Worm (Caenorhabditis elegans): Measurements from ENCODE around the gene T20B3.1.

ce11 chrV:16815261-16815660 is at the start of gene T20B3.1:
- no peak for TF ChIP-seq attf-3 (GFP tag; conservative IDR thresholded peaks at IDR 0.05)
- TF ChIP-seq nfyb-1 (GFP tag; IDR thresholded peaks at IDR 0.05) = no peak
- TF ChIP-seq ceh-79 (tag; optimal IDR thresholded peaks at IDR 0.05) = no peak
- TF ChIP-seq fkh-3 (tag; optimal IDR thresholded peaks at IDR 0.05) = no peak
- no peak for TF ChIP-seq lag-1 (GFP tag; IDR thresholded peaks at IDR 0.05)
- no peak for TF ChIP-seq snpc-4 (GFP tag; optimal IDR thresholded peaks at IDR 0.05)
- TF ChIP-seq snpc-4 (tag; optimal IDR thresholded peaks at IDR 0.05) = no peak
- TF ChIP-seq zfh-2 (GFP tag; conservative IDR thresholded peaks at IDR 0.05) = no peak
- TF ChIP-seq snpc-3.4 (tag; optimal IDR thresholded peaks at IDR 0.05) = no peak
- TF ChIP-seq mxl-1 (tag; optimal IDR thresholded peaks at IDR 0.05) = no peak
- no peak for TF ChIP-seq F33H1.4 (GFP tag; IDR thresholded peaks at IDR 0.05)
- no peak for TF ChIP-seq nhr-80 (tag; optimal IDR thresholded peaks at IDR 0.05)

Measured in whole organism, young adult.